Worm (Caenorhabditis elegans): ENCODE results near the gene F58E2.3.

Gene F58E2.3

ce11 chrIV:3439354-3439753 lies 27.9 kb upstream of the F58E2.3 start, which contains the start of gene grd-3:
Gene grd-3, plus strand, starts transcription at chrIV:3439655.
- TF ChIP-seq fos-1 (tag; optimal IDR thresholded peaks at IDR 0.05) (no peak), nhr-28 (tag; optimal IDR thresholded peaks at IDR 0.05) (no peak), hmg-11 (tag; optimal IDR thresholded peaks at IDR 0.05) (no peak), nhr-25 (tag; optimal IDR thresholded peaks at IDR 0.05) (peak; percentile 78), nhr-23 (tag; optimal IDR thresholded peaks at IDR 0.05) (peak; percentile 50), nhr-237 (tag; optimal IDR thresholded peaks at IDR 0.05) (no peak), elt-1 (tag; optimal IDR thresholded peaks at IDR 0.05) (peak; percentile 88), snpc-4 (tag; optimal IDR thresholded peaks at IDR 0.05) (no peak)

ce11 chrIV:3440848-3441247 lies 26.4 kb upstream of the F58E2.3 start, which contains the start of gene grd-10:
Gene grd-10, plus strand, starts transcription at chrIV:3441055.
- TF ChIP-seq elt-1 (tag; optimal IDR thresholded peaks at IDR 0.05): peak; percentile 91
- no peak for TF ChIP-seq ceh-28 (tag; optimal IDR thresholded peaks at IDR 0.05)
- no peak for TF ChIP-seq sea-2 (GFP tag; optimal IDR thresholded peaks at IDR 0.05)
- no peak for TF ChIP-seq pqm-1 (tag; optimal IDR thresholded peaks at IDR 0.05)
- no peak for TF ChIP-seq jun-1 (tag; optimal IDR thresholded peaks at IDR 0.05)
- peak; percentile 19 for TF ChIP-seq nhr-25 (tag; optimal IDR thresholded peaks at IDR 0.05)
- no peak for TF ChIP-seq nhr-43 (tag; optimal IDR thresholded peaks at IDR 0.05; ENCODE audit: poor library complexity, severe bottlenecking)
- TF ChIP-seq unc-39 (tag; optimal IDR thresholded peaks at IDR 0.05): no peak
- no peak for TF ChIP-seq nhr-23 (tag; optimal IDR thresholded peaks at IDR 0.05)
- TF ChIP-seq lin-15B (tag; optimal IDR thresholded peaks at IDR 0.05): no peak

ce11 chrIV:3442513-3442912 lies 24.7 kb upstream of the F58E2.3 start:
- TF ChIP-seq R02D3.7 (tag; optimal IDR thresholded peaks at IDR 0.05) (no peak), ztf-11 (tag; optimal IDR thresholded peaks at IDR 0.05) (no peak), ceh-9 (tag; optimal IDR thresholded peaks at IDR 0.05) (no peak), ama-1 (optimal IDR thresholded peaks at IDR 0.05) (no peak), nhr-43 (tag; optimal IDR thresholded peaks at IDR 0.05; ENCODE audit: poor library complexity, severe bottlenecking) (no peak), nhr-12 (tag; optimal IDR thresholded peaks at IDR 0.05) (no peak), eor-1 (tag; optimal IDR thresholded peaks at IDR 0.05) (no peak), daf-12 (tag; optimal IDR thresholded peaks at IDR 0.05) (no peak), zag-1 (tag; optimal IDR thresholded peaks at IDR 0.05) (no peak), nfya-1 (tag; optimal IDR thresholded peaks at IDR 0.05; ENCODE audit: insufficient read depth) (no peak), elt-2 (tag; optimal IDR thresholded peaks at IDR 0.05) (no peak), nhr-25 (tag; optimal IDR thresholded peaks at IDR 0.05) (no peak), lin-39 (tag; optimal IDR thresholded peaks at IDR 0.05) (no peak), unc-39 (tag; optimal IDR thresholded peaks at IDR 0.05) (no peak), fkh-2 (tag; optimal IDR thresholded peaks at IDR 0.05) (no peak), egl-5 (tag; optimal IDR thresholded peaks at IDR 0.05) (no peak)

- TF ChIP-seq daf-12 (tag; optimal IDR thresholded peaks at IDR 0.05): no peak
- TF ChIP-seq jun-1 (tag; optimal IDR thresholded peaks at IDR 0.05): no peak
- no peak for TF ChIP-seq lin-15B (tag; optimal IDR thresholded peaks at IDR 0.05)
These were observed 23.1 kb upstream of the F58E2.3 start, which contains the start of gene F09D12.2 for ce11 chrIV:3444101-3444500. Gene F09D12.2, minus strand, starts transcription at chrIV:3444201.

ce11 chrIV:3444614-3445013 lies 22.6 kb upstream of the F58E2.3 start, which contains the start of gene F58E2.5:
Gene F58E2.5, plus strand, starts transcription at chrIV:3444914.
- TF ChIP-seq hmg-11 (tag; optimal IDR thresholded peaks at IDR 0.05): no peak
- TF ChIP-seq nfya-1 (tag; optimal IDR thresholded peaks at IDR 0.05; ENCODE audit: insufficient read depth): no peak
- no peak for TF ChIP-seq lin-39 (tag; optimal IDR thresholded peaks at IDR 0.05)
- no peak for TF ChIP-seq ztf-11 (tag; optimal IDR thresholded peaks at IDR 0.05)
- TF ChIP-seq fos-1 (tag; optimal IDR thresholded peaks at IDR 0.05): no peak
- TF ChIP-seq ztf-4 (tag; optimal IDR thresholded peaks at IDR 0.05): no peak
- TF ChIP-seq ceh-9 (tag; optimal IDR thresholded peaks at IDR 0.05): no peak

- no peak for TF ChIP-seq jun-1 (tag; optimal IDR thresholded peaks at IDR 0.05)
- TF ChIP-seq ceh-9 (tag; optimal IDR thresholded peaks at IDR 0.05): no peak
- TF ChIP-seq ceh-16 (tag; optimal IDR thresholded peaks at IDR 0.05): no peak
- TF ChIP-seq mdl-1 (tag; optimal IDR thresholded peaks at IDR 0.05): no peak
- TF ChIP-seq tbx-2 (tag; optimal IDR thresholded peaks at IDR 0.05): no peak
- TF ChIP-seq hmg-11 (tag; optimal IDR thresholded peaks at IDR 0.05): no peak
- no peak for TF ChIP-seq ztf-4 (tag; optimal IDR thresholded peaks at IDR 0.05)
- no peak for TF ChIP-seq egl-27 (tag; optimal IDR thresholded peaks at IDR 0.05)
These were observed 19.9 kb upstream of the F58E2.3 start for ce11 chrIV:3447350-3447749.

All from whole organism, L3 larva.